Worm (Caenorhabditis elegans): ENCODE measurements around the gene C49A9.4.

ce11 chrIV:6225143-6225542, 5.7 kb downstream of the C49A9.4 start, which contains the start of gene C49A9.2:
- TF ChIP-seq ama-1 (optimal IDR thresholded peaks at IDR 0.05) (no peak), scrt-1 (GFP tag; IDR thresholded peaks at IDR 0.05) (no peak), tbx-37 (GFP tag; conservative IDR thresholded peaks at IDR 0.05) (no peak), ets-7 (tag; optimal IDR thresholded peaks at IDR 0.05) (no peak), aly-1 (tag; optimal IDR thresholded peaks at IDR 0.05) (no peak), flt-1 (GFP tag; IDR thresholded peaks at IDR 0.05) (no peak), B0310.2 (tag; optimal IDR thresholded peaks at IDR 0.05) (no peak), sea-1 (GFP tag; conservative IDR thresholded peaks at IDR 0.05) (no peak)

All from whole organism, early embryonic.